Worm (Caenorhabditis elegans): ENCODE data around the gene daf-12.

daf-12 gene

ce11 chrX:10687317-10687716 lies 51.6 kb downstream of the daf-12 start:
- TF ChIP-seq nhr-80 (tag; optimal IDR thresholded peaks at IDR 0.05) (peak; percentile 79), hlh-12 (tag; optimal IDR thresholded peaks at IDR 0.05) (no peak), dox-1 (GFP tag; IDR thresholded peaks at IDR 0.05) (0 out of 2 replicates have a peak, but pooled peaks have one; percentile 26), die-1 (tag; optimal IDR thresholded peaks at IDR 0.05) (no peak), ztf-28 (GFP tag; IDR thresholded peaks at IDR 0.05) (no peak), nfya-2 (GFP tag; IDR thresholded peaks at IDR 0.05) (no peak), madf-3 (GFP tag; IDR thresholded peaks at IDR 0.05) (no peak), egl-44 (GFP tag; IDR thresholded peaks at IDR 0.05) (0 out of 2 replicates have a peak, but pooled peaks have one; percentile 21), ets-4 (GFP tag; optimal IDR thresholded peaks at IDR 0.05) (peak; percentile 20), aptf-2 (GFP tag; conservative IDR thresholded peaks at IDR 0.05) (no peak), nfyb-1 (GFP tag; IDR thresholded peaks at IDR 0.05) (no peak), pbrm-1 (GFP tag; IDR thresholded peaks at IDR 0.05) (no peak), F52B5.7 (tag; optimal IDR thresholded peaks at IDR 0.05) (no peak), B0019.2 (GFP tag; conservative IDR thresholded peaks at IDR 0.05) (no peak), mes-4 (tag; optimal IDR thresholded peaks at IDR 0.05) (no peak), Y56A3A.18 (GFP tag; IDR thresholded peaks at IDR 0.05) (no peak), cebp-1 (GFP tag; IDR thresholded peaks at IDR 0.05) (no peak), cebp-1 (tag; optimal IDR thresholded peaks at IDR 0.05) (peak; percentile 25), fkh-3 (tag; optimal IDR thresholded peaks at IDR 0.05) (no peak), hrde-1 (tag; optimal IDR thresholded peaks at IDR 0.05; ENCODE audit: borderline replicate concordance) (no peak), ekl-4 (GFP tag; IDR thresholded peaks at IDR 0.05) (no peak), lsy-27 (tag; optimal IDR thresholded peaks at IDR 0.05; ENCODE audit: borderline replicate concordance, insufficient read depth) (no peak), gei-17 (GFP tag; optimal IDR thresholded peaks at IDR 0.05) (no peak), lin-26 (GFP tag; IDR thresholded peaks at IDR 0.05) (no peak), let-607 (tag; optimal IDR thresholded peaks at IDR 0.05) (no peak), hsf-1 (GFP tag; IDR thresholded peaks at IDR 0.05) (no peak), dpff-1 (tag; optimal IDR thresholded peaks at IDR 0.05) (no peak), madf-8 (GFP tag; conservative IDR thresholded peaks at IDR 0.05) (no peak), T07F8.4 (tag; optimal IDR thresholded peaks at IDR 0.05) (no peak), lin-35 (GFP tag; optimal IDR thresholded peaks at IDR 0.05) (no peak), bed-1 (GFP tag; IDR thresholded peaks at IDR 0.05) (no peak), ztf-3 (GFP tag; optimal IDR thresholded peaks at IDR 0.05) (no peak), ceh-40 (GFP tag; IDR thresholded peaks at IDR 0.05) (no peak), F37B4.10 (GFP tag; IDR thresholded peaks at IDR 0.05) (no peak), ama-1 (optimal IDR thresholded peaks at IDR 0.05) (no peak), ama-1 (GFP tag; optimal IDR thresholded peaks at IDR 0.05) (no peak), F57A8.1 (GFP tag; optimal IDR thresholded peaks at IDR 0.05) (no peak), K12H6.12 (tag; optimal IDR thresholded peaks at IDR 0.05) (no peak), nhr-179 (tag; optimal IDR thresholded peaks at IDR 0.05) (no peak), zfh-2 (GFP tag; conservative IDR thresholded peaks at IDR 0.05) (no peak), attf-3 (GFP tag; conservative IDR thresholded peaks at IDR 0.05) (no peak)

DNA sequence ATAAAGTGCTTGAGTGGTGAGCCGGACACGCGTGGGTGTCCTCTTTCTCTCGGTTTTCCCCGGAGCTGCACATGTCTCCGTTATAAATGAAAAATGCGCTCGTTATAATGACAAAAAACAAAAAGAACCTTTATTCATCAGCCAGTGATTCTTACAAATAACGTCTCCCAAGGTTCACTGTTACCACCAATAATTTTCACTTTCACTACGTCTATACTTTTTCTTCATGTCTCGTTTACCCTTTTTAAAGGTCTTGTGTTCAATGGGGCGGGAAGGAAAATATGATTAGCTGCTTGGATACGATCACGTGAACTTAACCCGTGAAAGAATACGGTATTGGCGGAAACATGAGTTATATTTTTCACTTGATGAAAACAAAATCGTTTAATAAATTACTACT lies 52.6 kb downstream of the daf-12 start:
- peak; percentile 31; the same call in 1 of the 2 replicates for TF ChIP-seq lin-26 (GFP tag; IDR thresholded peaks at IDR 0.05)
- peak; percentile 80 for TF ChIP-seq ama-1 (optimal IDR thresholded peaks at IDR 0.05)
- no peak for TF ChIP-seq ama-1 (GFP tag; optimal IDR thresholded peaks at IDR 0.05)
- peak; percentile 7 for TF ChIP-seq tbp1 (GFP tag; optimal IDR thresholded peaks at IDR 0.05)
- no peak for TF ChIP-seq C06A6.2 (GFP tag; conservative IDR thresholded peaks at IDR 0.05)
- no peak for TF ChIP-seq F10E7.11 (tag; optimal IDR thresholded peaks at IDR 0.05)
- peak; percentile 64 for TF ChIP-seq somi-1 (GFP tag; optimal IDR thresholded peaks at IDR 0.05)
- no peak for TF ChIP-seq pbrm-1 (GFP tag; IDR thresholded peaks at IDR 0.05)
- no peak for TF ChIP-seq F49E8.2 (tag; optimal IDR thresholded peaks at IDR 0.05; ENCODE audit: insufficient read depth)
- peak; percentile 19 for TF ChIP-seq ztf-26 (tag; optimal IDR thresholded peaks at IDR 0.05)
- no peak for TF ChIP-seq cebp-1 (GFP tag; IDR thresholded peaks at IDR 0.05)
- peak; percentile 21 for TF ChIP-seq cebp-1 (tag; optimal IDR thresholded peaks at IDR 0.05)
- peak; percentile 16 for TF ChIP-seq lin-40 (tag; optimal IDR thresholded peaks at IDR 0.05)
